Worm (Caenorhabditis elegans): ENCODE data around the gene alh-13.

DNA sequence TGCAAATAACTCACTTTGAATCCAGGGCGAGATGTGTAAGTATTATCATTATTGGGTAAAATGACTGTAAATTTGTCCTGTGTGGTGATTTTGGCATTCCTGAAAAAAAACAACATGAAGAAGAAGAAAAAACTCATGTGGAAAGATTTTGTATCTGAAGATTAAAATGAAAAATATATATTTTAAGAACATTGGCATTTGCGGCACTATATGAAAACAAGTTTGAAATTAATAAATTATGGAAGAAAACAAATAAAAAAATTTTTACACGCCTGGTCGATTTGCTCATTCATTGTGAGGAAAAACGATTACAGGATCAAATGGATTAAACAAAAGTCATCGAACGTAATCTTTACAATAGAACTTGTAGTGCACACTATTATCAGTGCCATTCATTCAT is 12.5 kb upstream of the alh-13 start, which contains the start of gene ilc-17.1:
- no peak for TF ChIP-seq lsy-2 (tag; optimal IDR thresholded peaks at IDR 0.05)
- TF ChIP-seq ets-5 (GFP tag; IDR thresholded peaks at IDR 0.05), result no peak
- no peak for TF ChIP-seq efl-1 (optimal IDR thresholded peaks at IDR 0.05)
- no peak for TF ChIP-seq efl-1 (GFP tag; optimal IDR thresholded peaks at IDR 0.05 in 1 of 2)
- no peak for TF ChIP-seq tbx-2 (tag; optimal IDR thresholded peaks at IDR 0.05)
- no peak for TF ChIP-seq alr-1 (tag; optimal IDR thresholded peaks at IDR 0.05; ENCODE audit: borderline replicate concordance)
- no peak for TF ChIP-seq aly-2 (tag; optimal IDR thresholded peaks at IDR 0.05)
- TF ChIP-seq unc-130 (tag; optimal IDR thresholded peaks at IDR 0.05), result no peak
- no peak for TF ChIP-seq nhr-77 (tag; optimal IDR thresholded peaks at IDR 0.05)
